Fruit fly (Drosophila melanogaster) whole organism, embryonic: ENCODE data around the gene CG7213.

Experiments
- Bdp1 ChIP-seq: fragments of 200-800 bp; sonication (Bioruptor generic); optimal IDR thresholded peaks from 3 replicates; lab custom pipeline; 2016; ENCODE audit warnings: missing biosample characterization, missing genetic modification characterization
- CG10209 ChIP-seq: fragments of 200-800 bp; sonication (Bioruptor generic); optimal IDR thresholded peaks from 3 replicates; lab custom pipeline; 2017; ENCODE audit warnings: missing biosample characterization, mild to moderate bottlenecking, missing genetic modification characterization, missing genetic modification reagents
- CG10431 ChIP-seq: fragments of 200-800 bp; sonication (Bioruptor generic); optimal IDR thresholded peaks from 3 replicates; lab custom pipeline; 2018; ENCODE audit warnings: missing biosample characterization, mild to moderate bottlenecking, missing genetic modification characterization
- CG10959 ChIP-seq: fragments of 200-800 bp; sonication (Bioruptor generic); IDR thresholded peaks from 2 replicates; pipeline ENCODE4 v1.3.6; 2022; ENCODE audit warnings: missing biosample characterization, missing genetic modification characterization
- CG11093 ChIP-seq: fragments of 200-800 bp; sonication (Bioruptor generic); IDR thresholded peaks from 3 replicates; pipeline ENCODE4 v1.3.6; 2022; ENCODE audit warnings: missing biosample characterization, missing genetic modification characterization
- CG12104 ChIP-seq: fragments of 200-800 bp; sonication (Bioruptor generic); optimal IDR thresholded peaks from 3 replicates; lab custom pipeline; 2016; ENCODE audit warnings: missing biosample characterization, missing genetic modification characterization
- CG13624 ChIP-seq: fragments of 200-800 bp; sonication (Bioruptor generic); optimal IDR thresholded peaks from 2 replicates; lab custom pipeline; 2016; ENCODE audit warnings: missing biosample characterization, missing genetic modification characterization
- CG13894 ChIP-seq: fragments of 200-800 bp; sonication (Bioruptor generic); optimal IDR thresholded peaks from 3 replicates; lab custom pipeline; 2018; ENCODE audit warnings: missing biosample characterization, mild to moderate bottlenecking, missing genetic modification characterization, moderate library complexity
- CG15269 ChIP-seq: fragments of 200-800 bp; sonication (Bioruptor generic); optimal IDR thresholded peaks from 2 replicates; lab custom pipeline; 2018; ENCODE audit warnings: missing biosample characterization, mild to moderate bottlenecking, missing genetic modification characterization, moderate library complexity
- CG1647 ChIP-seq: fragments of 200-800 bp; sonication (Bioruptor generic); optimal IDR thresholded peaks from 3 replicates; lab custom pipeline; 2016; ENCODE audit warnings: missing biosample characterization, missing genetic modification characterization
- CG3407 ChIP-seq: fragments of 200-800 bp; sonication (Bioruptor generic); optimal IDR thresholded peaks from 2 replicates; lab custom pipeline; 2018; ENCODE audit warnings: missing biosample characterization, mild to moderate bottlenecking, missing genetic modification characterization
- CG3726 ChIP-seq: fragments of 200-800 bp; sonication (Bioruptor generic); IDR thresholded peaks from 3 replicates; pipeline ENCODE4, ENCODE4 v1.3.6; 2022; ENCODE audit warnings: missing biosample characterization, missing genetic modification characterization
- CG8290 ChIP-seq, 3 experiments: fragments of 200-800 bp; sonication (Bioruptor generic); optimal IDR thresholded peaks; 2 replicates each; lab custom pipeline; 2016 to 2019; ENCODE audit warnings: missing biosample characterization in 3 of 3, missing genetic modification characterization in 3 of 3, mild to moderate bottlenecking in 2 of 3, moderate library complexity in 1 of 3
- CG8944 ChIP-seq: fragments of 200-800 bp; sonication (Bioruptor generic); optimal IDR thresholded peaks from 3 replicates; lab custom pipeline; 2016; ENCODE audit warnings: missing biosample characterization, missing genetic modification characterization
- Dref ChIP-seq: fragments of 200-800 bp; sonication (Bioruptor generic); IDR thresholded peaks from 2 replicates; pipeline ENCODE4 v1.3.6; 2022; ENCODE audit warnings: missing biosample characterization, missing genetic modification characterization
- Drgx ChIP-seq: fragments of 200-800 bp; sonication (Bioruptor generic); IDR thresholded peaks from 2 replicates; pipeline ENCODE4 v1.3.6; 2022; ENCODE audit warnings: missing biosample characterization, missing genetic modification characterization
- GATAe ChIP-seq: fragments of 200-800 bp; sonication (Bioruptor generic); conservative IDR thresholded peaks from 2 replicates; pipeline ENCODE4 v1.3.6; 2022; ENCODE audit warnings: missing biosample characterization, missing genetic modification characterization
- Lhr ChIP-seq: fragments of 200-800 bp; sonication (Bioruptor generic); optimal IDR thresholded peaks from 3 replicates; lab custom pipeline; 2017; ENCODE audit warnings: mild to moderate bottlenecking, missing biosample characterization, missing genetic modification reagents, missing genetic modification characterization
- MESR4 ChIP-seq: fragments of 200-800 bp; sonication (Bioruptor generic); optimal IDR thresholded peaks from 2 replicates; lab custom pipeline; 2018; ENCODE audit warnings: missing biosample characterization, mild to moderate bottlenecking, missing genetic modification characterization, moderate library complexity
- Opbp ChIP-seq: fragments of 200-800 bp; sonication (Bioruptor generic); IDR thresholded peaks from 3 replicates; pipeline ENCODE4 v1.3.6; 2022; ENCODE audit warnings: missing biosample characterization, missing genetic modification characterization; ENCODE audit not compliant: partially characterized antibody
- Poxn ChIP-seq: fragments of 200-800 bp; sonication (Bioruptor generic); IDR thresholded peaks from 2 replicates; pipeline ENCODE4 v1.3.6; 2022; ENCODE audit warnings: missing biosample characterization, missing genetic modification characterization
- Rx ChIP-seq: fragments of 200-800 bp; sonication (Bioruptor generic); IDR thresholded peaks from 2 replicates; pipeline ENCODE4 v1.3.6; 2022; ENCODE audit warnings: missing biosample characterization, missing genetic modification characterization
- Spps ChIP-seq: fragments of 200-800 bp; sonication (Bioruptor generic); optimal IDR thresholded peaks from 2 replicates; lab custom pipeline; 2018; ENCODE audit warnings: missing biosample characterization, mild to moderate bottlenecking, missing genetic modification characterization
- Sry-δ ChIP-seq: fragments of 200-800 bp; sonication (Bioruptor generic); optimal IDR thresholded peaks from 2 replicates; lab custom pipeline; 2016; ENCODE audit warnings: missing biosample characterization, missing genetic modification characterization
- Taf1 ChIP-seq: fragments of 200-800 bp; sonication (Bioruptor generic); IDR thresholded peaks from 2 replicates; pipeline ENCODE4 v1.3.6; 2022; ENCODE audit warnings: missing biosample characterization, missing genetic modification characterization
- Xbp1 ChIP-seq: fragments of 200-800 bp; sonication (Bioruptor generic); optimal IDR thresholded peaks from 3 replicates; lab custom pipeline; 2016; ENCODE audit warnings: missing biosample characterization, mild to moderate bottlenecking, missing genetic modification characterization
- ara ChIP-seq: fragments of 200-800 bp; sonication (Bioruptor generic); IDR thresholded peaks from 2 replicates; pipeline ENCODE4 v1.3.6; 2022; ENCODE audit warnings: missing biosample characterization, missing genetic modification characterization
- ash1 ChIP-seq: fragments of 200-800 bp; sonication (Bioruptor generic); optimal IDR thresholded peaks from 2 replicates; lab custom pipeline; 2018; ENCODE audit warnings: missing biosample characterization, mild to moderate bottlenecking, missing genetic modification characterization
- bcd ChIP-seq: fragments of 200-800 bp; sonication (Bioruptor generic); optimal IDR thresholded peaks from 2 replicates; lab custom pipeline; 2017; ENCODE audit warnings: missing biosample characterization, mild to moderate bottlenecking, missing genetic modification characterization
- chn ChIP-seq: fragments of 200-800 bp; sonication (Bioruptor generic); optimal IDR thresholded peaks from 2 replicates; lab custom pipeline; 2016; ENCODE audit warnings: missing biosample characterization, missing genetic modification characterization
- danr ChIP-seq: fragments of 200-800 bp; sonication (Bioruptor generic); IDR thresholded peaks from 2 replicates; pipeline ENCODE4 v1.3.6; 2022; ENCODE audit warnings: missing biosample characterization, missing genetic modification characterization
- eve ChIP-seq, 2 experiments: fragments of >200 bp; optimal IDR thresholded peaks; 2 replicates each; lab custom pipeline; 2017; ENCODE audit warnings: missing biosample characterization in 2 of 2, missing genetic modification characterization in 2 of 2
- fd96Cb ChIP-seq: fragments of 200-800 bp; sonication (Bioruptor generic); optimal IDR thresholded peaks from 2 replicates; lab custom pipeline; 2018; ENCODE audit warnings: missing biosample characterization, mild to moderate bottlenecking, missing genetic modification characterization, moderate library complexity
- jing ChIP-seq: fragments of 200-800 bp; sonication (Bioruptor generic); optimal IDR thresholded peaks from 2 replicates; lab custom pipeline; 2018; ENCODE audit warnings: missing biosample characterization, mild to moderate bottlenecking, missing genetic modification characterization
- lmd ChIP-seq: fragments of 200-800 bp; sonication (Bioruptor generic); IDR thresholded peaks from 2 replicates; pipeline ENCODE4 v1.3.6; 2022; ENCODE audit warnings: missing biosample characterization, missing genetic modification characterization
- lola ChIP-seq, 3 experiments: fragments of >200 bp in 2 of 3; fragments of 200-800 bp in 1 of 3; sonication (Bioruptor generic) in 1 of 3; optimal IDR thresholded peaks; 2 replicates each; lab custom pipeline; 2017 to 2019; ENCODE audit warnings: missing biosample characterization in 3 of 3, missing genetic modification characterization in 3 of 3, mild to moderate bottlenecking in 1 of 3, moderate library complexity in 1 of 3
- maf-S ChIP-seq: fragments of 200-800 bp; sonication (Bioruptor generic); optimal IDR thresholded peaks from 2 replicates; lab custom pipeline; 2016; ENCODE audit warnings: missing biosample characterization, missing genetic modification characterization
- mirr ChIP-seq: fragments of 200-800 bp; sonication (Bioruptor generic); optimal IDR thresholded peaks from 3 replicates; lab custom pipeline; 2018; ENCODE audit warnings: missing biosample characterization, mild to moderate bottlenecking, missing genetic modification characterization
- nerfin-2 ChIP-seq: fragments of 200-800 bp; sonication (Bioruptor generic); IDR thresholded peaks from 2 replicates; pipeline ENCODE4 v1.3.6; 2022; ENCODE audit warnings: missing biosample characterization, missing genetic modification characterization; ENCODE audit not compliant: partially characterized antibody
- p53 ChIP-seq: fragments of 200-800 bp; sonication (Bioruptor generic); optimal IDR thresholded peaks from 2 replicates; lab custom pipeline; 2016; ENCODE audit warnings: missing biosample characterization, missing genetic modification characterization
- pum ChIP-seq: fragments of 200-800 bp; sonication (Bioruptor generic); optimal IDR thresholded peaks from 2 replicates; lab custom pipeline; 2016; ENCODE audit warnings: missing biosample characterization, missing genetic modification characterization
- repo ChIP-seq: fragments of 200-800 bp; sonication (Bioruptor generic); optimal IDR thresholded peaks from 2 replicates; lab custom pipeline; 2016; ENCODE audit warnings: missing biosample characterization, missing genetic modification characterization
- schlank ChIP-seq: fragments of 200-800 bp; sonication (Bioruptor generic); optimal IDR thresholded peaks from 2 replicates; lab custom pipeline; 2018; ENCODE audit warnings: missing biosample characterization, mild to moderate bottlenecking, missing genetic modification characterization
- sens ChIP-seq: fragments of 200-800 bp; sonication (Bioruptor generic); peaks from one replicate; lab custom pipeline; 2016; ENCODE audit warnings: missing biosample characterization, missing genetic modification characterization
- slbo ChIP-seq: fragments of 200-800 bp; sonication (Bioruptor generic); IDR thresholded peaks from 2 replicates; pipeline ENCODE4 v1.3.6; 2022; ENCODE audit warnings: missing biosample characterization, missing genetic modification characterization
- stwl ChIP-seq: fragments of 200-800 bp; sonication (Bioruptor generic); optimal IDR thresholded peaks from 3 replicates; lab custom pipeline; 2018; ENCODE audit warnings: missing biosample characterization, mild to moderate bottlenecking, missing genetic modification characterization, moderate library complexity
- tap ChIP-seq: fragments of 200-800 bp; optimal IDR thresholded peaks from 3 replicates; lab custom pipeline; 2019; ENCODE audit warnings: missing biosample characterization, mild to moderate bottlenecking, missing genetic modification characterization, moderate library complexity
- vvl ChIP-seq: fragments of 200-800 bp; sonication (Bioruptor generic); IDR thresholded peaks from 2 replicates; pipeline ENCODE4 v1.3.6; 2022; ENCODE audit warnings: missing biosample characterization, missing genetic modification characterization

Gene CG7213

dm6 chr3L:8185263-8186227 is 54.9 kb downstream of the CG7213 start (continued):
- TF ChIP-seq vvl (GFP tag; lab: Robert Waterston, UW): 0 out of 2 replicates have a peak, but pooled peaks have one; percentile 44
- TF ChIP-seq tap (tag; lab: Kevin White, UChicago): peak; percentile 31
- TF ChIP-seq CG12104 (GFP tag; lab: Kevin White, UChicago): peak; percentile 38
- TF ChIP-seq CG13624 (GFP tag; lab: Kevin White, UChicago): peak; percentile 12
- TF ChIP-seq CG3726: no peak
- no peak for TF ChIP-seq jing (GFP tag; lab: Kevin White, UChicago)
- TF ChIP-seq sens (GFP tag; lab: Kevin White, UChicago): peak; percentile 89
- TF ChIP-seq CG11093 (GFP tag; lab: Robert Waterston, UW): no peak
- peak; percentile 69 for TF ChIP-seq slbo (GFP tag; lab: Robert Waterston, UW)
- TF ChIP-seq pum (GFP tag; lab: Kevin White, UChicago): peak; percentile 38
- no peak for TF ChIP-seq Rx (GFP tag; lab: Robert Waterston, UW)
- no peak for TF ChIP-seq Drgx (GFP tag; lab: Robert Waterston, UW)
- TF ChIP-seq CG8944: peak; percentile 49
- TF ChIP-seq MESR4: no peak
- TF ChIP-seq stwl (tag; lab: Kevin White, UChicago): no peak
- peak; percentile 26 for TF ChIP-seq chn
- peak; percentile 93 for TF ChIP-seq mirr (GFP tag; lab: Kevin White, UChicago)
- TF ChIP-seq nerfin-2 (GFP tag; lab: Robert Waterston, UW): no peak
- TF ChIP-seq bcd (GFP tag; lab: Kevin White, UChicago): peak; percentile 34
- no peak for TF ChIP-seq Dref (GFP tag; lab: Robert Waterston, UW)
- peak; percentile 38; the same call in 1 of the 2 replicates for TF ChIP-seq danr (GFP tag; lab: Robert Waterston, UW)
- TF ChIP-seq ara (GFP tag; lab: Robert Waterston, UW): peak; percentile 46; the same call in 1 of the 2 replicates
- no peak for TF ChIP-seq CG10959 (GFP tag; lab: Robert Waterston, UW)
- no peak for TF ChIP-seq Opbp
- no peak for TF ChIP-seq Spps (tag; lab: Kevin White, UChicago)
- peak; percentile 58 for TF ChIP-seq CG15269 (tag; lab: Kevin White, UChicago)
- no peak for TF ChIP-seq CG3407 (GFP tag; lab: Kevin White, UChicago)
- no peak for TF ChIP-seq Poxn (GFP tag; lab: Robert Waterston, UW)
- TF ChIP-seq eve (GFP tag; optimal IDR thresholded peaks at IDR 0.05; lab: Kevin White, UChicago): no peak
- no peak for TF ChIP-seq Lhr
- no peak for TF ChIP-seq CG10431 (GFP tag; lab: Kevin White, UChicago)
- TF ChIP-seq CG10209 (GFP tag; lab: Kevin White, UChicago): peak; percentile 55
- TF ChIP-seq schlank (tag; lab: Kevin White, UChicago): no peak
- peak; percentile 21 for TF ChIP-seq Sry-δ (GFP tag; lab: Kevin White, UChicago)
- TF ChIP-seq maf-S (GFP tag; lab: Kevin White, UChicago): peak; percentile 23
- TF ChIP-seq Bdp1 (GFP tag; lab: Kevin White, UChicago): peak; percentile 3
- TF ChIP-seq repo (GFP tag; lab: Kevin White, UChicago): no peak
- TF ChIP-seq Xbp1: peak; percentile 56
- no peak for TF ChIP-seq lola (GFP tag; optimal IDR thresholded peaks at IDR 0.05; lab: Kevin White, UChicago)
- TF ChIP-seq ash1: no peak
- peak; percentile 7 for TF ChIP-seq fd96Cb
- TF ChIP-seq CG1647: peak; percentile 27
- TF ChIP-seq Taf1 (GFP tag; lab: Robert Waterston, UW): 0 out of 2 replicates have a peak, but pooled peaks have one; percentile 38
- peak; percentile 63 for TF ChIP-seq lmd (GFP tag; lab: Robert Waterston, UW)
- TF ChIP-seq CG8290 (GFP tag; optimal IDR thresholded peaks at IDR 0.05; lab: Kevin White, UChicago): no peak
- TF ChIP-seq CG8290 (tag; optimal IDR thresholded peaks at IDR 0.05; lab: Kevin White, UChicago): peak in 1 of 2 experiments; percentile 61
- no peak for TF ChIP-seq CG13894 (tag; lab: Kevin White, UChicago)
- peak; percentile 18 for TF ChIP-seq p53
- peak; percentile 71; the same call in 1 of the 2 replicates for TF ChIP-seq GATAe (GFP tag; lab: Robert Waterston, UW)
